Worm (Caenorhabditis elegans) whole organism, young adult: Measurements from ENCODE around the gene farl-11.

Experiments
- C17E4.6 ChIP-seq: fragments of 200-800 bp; sonication (Bioruptor generic); IDR thresholded peaks from 2 replicates; pipeline ENCODE4 v1.3.6; 2022; ENCODE audit warnings: missing genetic modification reagents, missing genetic modification characterization, missing compliant biosample characterization
- D2030.7 ChIP-seq: fragments of 200-800 bp; sonication (Bioruptor generic); IDR thresholded peaks from 2 replicates; pipeline ENCODE4 v1.3.6; 2022; ENCODE audit warnings: missing genetic modification reagents, missing genetic modification characterization, missing compliant biosample characterization
- K12H6.12 ChIP-seq: fragments of 200-800 bp; sonication (Bioruptor generic); optimal IDR thresholded peaks from 2 replicates; lab custom pipeline; 2018; ENCODE audit warnings: mild to moderate bottlenecking, missing genetic modification characterization, missing compliant biosample characterization
- Y67H2A.10 ChIP-seq: fragments of 200-800 bp; sonication (Bioruptor generic); conservative IDR thresholded peaks from 2 replicates; pipeline ENCODE4 v1.3.6; 2022; ENCODE audit warnings: missing genetic modification reagents, missing genetic modification characterization, missing compliant biosample characterization
- ama-1 ChIP-seq, 3 experiments: fragments of 150-350 bp in 1 of 3; sonication (generic microtip) in 2 of 3; optimal IDR thresholded peaks; 2 replicates each; lab custom pipeline; 2014 to 2018; ENCODE audit warnings: missing biosample characterization in 2 of 3, missing genetic modification characterization in 2 of 3, missing genetic modification reagents in 2 of 3
- ceh-58 ChIP-seq: fragments of 200-800 bp; sonication (Bioruptor generic); IDR thresholded peaks from 2 replicates; pipeline ENCODE4 v1.3.6; 2022; ENCODE audit warnings: missing genetic modification characterization, missing compliant biosample characterization
- dox-1 ChIP-seq: fragments of 200-800 bp; sonication (Bioruptor generic); IDR thresholded peaks from 2 replicates; pipeline ENCODE4 v1.3.6; 2022; ENCODE audit warnings: missing genetic modification reagents, missing genetic modification characterization, missing compliant biosample characterization
- efl-1 ChIP-seq: fragments of 150-350 bp; optimal IDR thresholded peaks from 2 replicates; lab custom pipeline; 2014; ENCODE audit warnings: missing biosample characterization, missing genetic modification reagents, missing genetic modification characterization
- ets-4 ChIP-seq: fragments of 200-800 bp; sonication (Bioruptor generic); optimal IDR thresholded peaks from 2 replicates; lab custom pipeline; 2018; ENCODE audit warnings: mild to moderate bottlenecking, missing genetic modification characterization, missing compliant biosample characterization
- gei-17 ChIP-seq: fragments of 200-800 bp; sonication (Bioruptor generic); optimal IDR thresholded peaks from 2 replicates; lab custom pipeline; 2018; ENCODE audit warnings: mild to moderate bottlenecking, missing genetic modification characterization, missing compliant biosample characterization
- hlh-26 ChIP-seq: fragments of 200-800 bp; sonication (Bioruptor generic); conservative IDR thresholded peaks from 2 replicates; pipeline ENCODE4 v1.3.6; 2022; ENCODE audit warnings: missing genetic modification reagents, missing genetic modification characterization, missing compliant biosample characterization
- lin-40 ChIP-seq: sonication (generic microtip); optimal IDR thresholded peaks from 2 replicates; lab custom pipeline; 2016; ENCODE audit warnings: missing genetic modification characterization, mild to moderate bottlenecking, missing compliant biosample characterization, missing genotype, missing genetic modification reagents
- lsl-1 ChIP-seq: fragments of 200-800 bp; sonication (Bioruptor generic); optimal IDR thresholded peaks from 2 replicates; lab custom pipeline; 2018; ENCODE audit warnings: mild to moderate bottlenecking, missing genetic modification characterization, moderate library complexity, missing compliant biosample characterization
- madf-3 ChIP-seq: fragments of 200-800 bp; sonication (Bioruptor generic); IDR thresholded peaks from 2 replicates; pipeline ENCODE4 v1.3.6; 2022; ENCODE audit warnings: missing genetic modification reagents, missing genetic modification characterization, missing compliant biosample characterization
- mes-4 ChIP-seq: sonication (generic microtip); optimal IDR thresholded peaks from 2 replicates; lab custom pipeline; 2016; ENCODE audit warnings: missing genotype, missing genetic modification characterization, missing compliant biosample characterization
- nhr-90 ChIP-seq: sonication (generic microtip); optimal IDR thresholded peaks from 2 replicates; lab custom pipeline; 2016; ENCODE audit warnings: missing genotype, mild to moderate bottlenecking, missing genetic modification characterization, missing compliant biosample characterization
- rcor-1 ChIP-seq: fragments of 200-800 bp; sonication (Bioruptor generic); IDR thresholded peaks from 2 replicates; pipeline ENCODE4 v1.3.6; 2022; ENCODE audit warnings: missing genetic modification reagents, missing genetic modification characterization, missing compliant biosample characterization
- somi-1 ChIP-seq: fragments of 200-800 bp; sonication (Bioruptor generic); optimal IDR thresholded peaks from 2 replicates; lab custom pipeline; 2018; ENCODE audit warnings: mild to moderate bottlenecking, missing genetic modification characterization, missing compliant biosample characterization
- sptf-2 ChIP-seq: fragments of 200-800 bp; sonication (Bioruptor generic); optimal IDR thresholded peaks from 2 replicates; lab custom pipeline; 2018; ENCODE audit warnings: mild to moderate bottlenecking, missing genetic modification characterization, missing compliant biosample characterization
- tbp1 ChIP-seq: fragments of 200-800 bp; sonication (Bioruptor generic); optimal IDR thresholded peaks from 2 replicates; lab custom pipeline; 2018; ENCODE audit warnings: mild to moderate bottlenecking, missing genetic modification characterization, missing compliant biosample characterization
- zim-3 ChIP-seq: sonication (generic microtip); optimal IDR thresholded peaks from 2 replicates; lab custom pipeline; 2017; ENCODE audit warnings: mild to moderate bottlenecking, missing genetic modification characterization, moderate library complexity, missing compliant biosample characterization
- ztf-28 ChIP-seq: fragments of 200-800 bp; sonication (Bioruptor generic); IDR thresholded peaks from 2 replicates; pipeline ENCODE4 v1.3.6; 2022; ENCODE audit warnings: missing genetic modification reagents, missing genetic modification characterization, missing compliant biosample characterization
- ztf-6 ChIP-seq: fragments of 200-800 bp; sonication (Bioruptor generic); IDR thresholded peaks from 2 replicates; pipeline ENCODE4 v1.3.6; 2022; ENCODE audit warnings: missing genetic modification reagents, missing genetic modification characterization, missing compliant biosample characterization

The farl-11 gene

ce11 chrII:7053649-7054048 lies 51.2 kb downstream of the farl-11 start, which contains the start of gene ZK1127.4:
Gene ZK1127.4 (plus strand): TSS chrII:7053949.
- TF ChIP-seq ceh-58 (GFP tag; lab: Robert Waterston, UW) = no peak
- no peak for TF ChIP-seq ets-4 (GFP tag; lab: Kevin White, UChicago)
- TF ChIP-seq, all 124 proteins: peak for 0

DNA sequence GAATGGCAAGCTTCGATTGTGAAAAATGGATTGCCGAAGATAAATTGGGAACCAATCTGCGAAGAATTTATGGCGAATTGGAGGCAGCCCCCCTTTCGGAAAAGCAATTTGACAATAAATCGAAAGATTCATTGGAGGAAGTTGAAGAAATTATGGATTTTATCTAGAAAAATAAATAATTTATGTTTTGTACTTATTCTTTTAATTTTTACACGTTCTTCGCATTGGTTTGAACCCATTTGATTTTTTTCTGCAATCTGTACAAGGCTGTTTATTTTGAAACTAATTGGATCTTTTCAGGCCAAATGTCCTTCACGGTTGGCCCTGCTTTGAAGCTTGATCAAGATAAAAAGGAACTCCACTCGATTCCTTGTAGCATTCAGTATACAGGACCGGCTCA lies 51.8 kb downstream of the farl-11 start, which contains the start of gene ZK1127.13:
Gene ZK1127.13, plus strand, starts transcription at position 301 of the 400 bp plus-strand sequence.
- no peak for TF ChIP-seq nhr-90 (tag; lab: Kevin White, UChicago)
- no peak for TF ChIP-seq lsl-1 (GFP tag; lab: Kevin White, UChicago)
- TF ChIP-seq dox-1 (GFP tag; lab: Robert Waterston, UW) = no peak

ce11 chrII:7051778-7052177 lies 53.1 kb downstream of the farl-11 start, which contains the start of gene ZK1127.12:
Gene ZK1127.12 (plus strand): TSS chrII:7052078.
- no peak for TF ChIP-seq sptf-2 (GFP tag; lab: Kevin White, UChicago)
- no peak for TF ChIP-seq rcor-1 (GFP tag; lab: Robert Waterston, UW)
- no peak for TF ChIP-seq D2030.7 (GFP tag; lab: Robert Waterston, UW)
- no peak for TF ChIP-seq ztf-6 (GFP tag; lab: Robert Waterston, UW)
- no peak for TF ChIP-seq ama-1 (optimal IDR thresholded peaks at IDR 0.05; lab: Kevin White, UChicago)
- no peak for TF ChIP-seq ama-1 (GFP tag; optimal IDR thresholded peaks at IDR 0.05; lab: Kevin White, UChicago)
- TF ChIP-seq tbp1 (GFP tag; lab: Kevin White, UChicago) = no peak
- TF ChIP-seq gei-17 (GFP tag; lab: Kevin White, UChicago) = no peak
- TF ChIP-seq Y67H2A.10 (GFP tag; lab: Robert Waterston, UW) = no peak
- TF ChIP-seq ets-4 (GFP tag; lab: Kevin White, UChicago) = no peak
- no peak for TF ChIP-seq C17E4.6
- TF ChIP-seq lin-40 = no peak
- no peak for TF ChIP-seq madf-3 (GFP tag; lab: Robert Waterston, UW)
- no peak for TF ChIP-seq hlh-26 (GFP tag; lab: Robert Waterston, UW)
- TF ChIP-seq ztf-28 (GFP tag; lab: Robert Waterston, UW) = no peak
- TF ChIP-seq K12H6.12 = no peak
- TF ChIP-seq zim-3 (tag; lab: Kevin White, UChicago) = no peak
- no peak for TF ChIP-seq somi-1 (GFP tag; lab: Kevin White, UChicago)
- no peak for TF ChIP-seq mes-4 (tag; lab: Kevin White, UChicago)
- TF ChIP-seq efl-1 = no peak
